Fruit fly (Drosophila melanogaster): ENCODE measurements around the gene Pcyt2.

- TF ChIP-seq h (optimal IDR thresholded peaks at IDR 0.05), result no peak
- no peak for TF ChIP-seq insv (optimal IDR thresholded peaks at IDR 0.05)
- no peak for TF ChIP-seq ttk (optimal IDR thresholded peaks at IDR 0.05)
- no peak for TF ChIP-seq Myc (optimal IDR thresholded peaks at IDR 0.05)
- TF ChIP-seq psq (optimal IDR thresholded peaks at IDR 0.05), result no peak
- no peak for TF ChIP-seq Sin3A (optimal IDR thresholded peaks at IDR 0.05)
Measured at dm6 chr3L:1577338-1577737, 24.0 kb downstream of the Pcyt2 start.

All from Kc167 (cell line).